Worm (Caenorhabditis elegans) whole organism, L4 larva: ENCODE data around the gene C03G6.6.

Source experiments
- dpl-1 ChIP-seq: fragments of 150-350 bp; optimal IDR thresholded peaks from 2 replicates; lab custom pipeline; 2014; ENCODE audit warnings: missing biosample characterization, missing genetic modification reagents, missing genetic modification characterization
- madf-5 ChIP-seq, 2 experiments: fragments of 200-800 bp; sonication (Bioruptor generic); IDR thresholded peaks; 2 replicates each; pipeline ENCODE4 v1.3.6; 2022; ENCODE audit warnings: missing compliant biosample characterization in 2 of 2, missing genetic modification characterization in 2 of 2
- ztf-11 ChIP-seq: fragments of 150-350 bp; optimal IDR thresholded peaks from 2 replicates; lab custom pipeline; 2014; ENCODE audit warnings: missing biosample characterization, missing genetic modification characterization

DNA sequence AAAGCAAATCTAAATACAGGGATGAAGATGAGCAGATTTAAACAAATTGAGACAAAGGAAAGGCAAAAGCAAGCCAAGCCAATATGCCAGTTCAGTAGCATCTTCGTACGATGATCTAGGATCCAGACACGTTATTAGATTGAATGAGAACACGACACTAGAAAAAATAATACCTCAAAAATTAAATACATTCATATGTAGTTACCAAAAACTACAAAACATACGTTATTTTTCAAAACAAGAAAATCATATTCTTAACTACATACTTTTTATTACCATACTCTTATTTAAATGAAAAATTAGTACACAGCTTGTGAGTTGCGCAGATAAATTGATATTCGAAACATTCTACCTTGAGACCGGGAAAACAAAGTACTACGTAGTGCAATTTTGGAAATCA lies 44.0 kb upstream of the C03G6.6 start, which contains the start of gene srx-6:
- TF ChIP-seq dpl-1 (GFP tag; lab: Kevin White, UChicago) = no peak
- no peak for TF ChIP-seq madf-5 (GFP tag; IDR thresholded peaks at IDR 0.05; lab: Robert Waterston, UW)
- no peak for TF ChIP-seq ztf-11 (tag; lab: Kevin White, UChicago)
